Worm (Caenorhabditis elegans) whole organism, mixed stage, embryonic: ENCODE measurements around the gene srh-116.
"Not testable (repeated sequence)": the region's sequence is repeated elsewhere in the genome, so short reads cannot be mapped to it uniquely, and the experiment has no call there.

Source experiments
- M03D4.4 ChIP-seq: sonication (generic microtip); optimal IDR thresholded peaks from 2 replicates; lab custom pipeline; 2017; ENCODE audit warnings: mild to moderate bottlenecking, missing genetic modification characterization, missing compliant biosample characterization
- bed-3 ChIP-seq: fragments of 200-800 bp; sonication (Bioruptor generic); optimal IDR thresholded peaks from 3 replicates; lab custom pipeline; 2018; ENCODE audit warnings: mild to moderate bottlenecking, missing genetic modification characterization, moderate library complexity, missing compliant biosample characterization
- blmp-1 ChIP-seq: fragments of 150-350 bp; optimal IDR thresholded peaks from 2 replicates; lab custom pipeline; 2014; ENCODE audit warnings: missing biosample characterization, missing genetic modification characterization
- ceh-39 ChIP-seq: fragments of 150-350 bp; optimal IDR thresholded peaks from 2 replicates; lab custom pipeline; 2014; ENCODE audit warnings: missing biosample characterization, missing genetic modification characterization
- ceh-43 ChIP-seq: fragments of 200-800 bp; sonication (Bioruptor generic); optimal IDR thresholded peaks from 2 replicates; lab custom pipeline; 2018; ENCODE audit warnings: mild to moderate bottlenecking, missing genetic modification characterization, moderate library complexity, missing compliant biosample characterization
- ceh-83 ChIP-seq: fragments of 200-800 bp; sonication (Bioruptor generic); optimal IDR thresholded peaks from 2 replicates; lab custom pipeline; 2018; ENCODE audit warnings: mild to moderate bottlenecking, missing genetic modification characterization, missing compliant biosample characterization
- ces-1 ChIP-seq: fragments of 150-350 bp; optimal IDR thresholded peaks from 2 replicates; lab custom pipeline; 2014; ENCODE audit warnings: missing biosample characterization, missing genetic modification reagents, missing genetic modification characterization
- cnd-1 ChIP-seq: fragments of 200-800 bp; sonication (Bioruptor generic); optimal IDR thresholded peaks from 2 replicates; lab custom pipeline; 2018; ENCODE audit warnings: mild to moderate bottlenecking, missing genetic modification characterization, missing compliant biosample characterization
- drap-1 ChIP-seq: fragments of 200-800 bp; sonication (Bioruptor generic); optimal IDR thresholded peaks from 3 replicates; lab custom pipeline; 2018; ENCODE audit warnings: mild to moderate bottlenecking, missing genetic modification characterization, missing compliant biosample characterization
- elt-1 ChIP-seq: sonication (generic microtip); optimal IDR thresholded peaks from 2 replicates; lab custom pipeline; 2017; ENCODE audit warnings: missing genetic modification characterization, mild to moderate bottlenecking, missing compliant biosample characterization, antibody characterized with exemption, moderate library complexity, borderline replicate concordance; ENCODE audit not compliant: insufficient read depth
- elt-3 ChIP-seq: fragments of 150-350 bp; optimal IDR thresholded peaks from 2 replicates; lab custom pipeline; 2014; ENCODE audit warnings: missing biosample characterization, missing genetic modification characterization
- flh-1 ChIP-seq: fragments of 200-800 bp; sonication (Bioruptor generic); optimal IDR thresholded peaks from 2 replicates; lab custom pipeline; 2018; ENCODE audit warnings: mild to moderate bottlenecking, missing genetic modification characterization, moderate library complexity, missing compliant biosample characterization
- ham-2 ChIP-seq: fragments of 200-800 bp; sonication (Bioruptor generic); optimal IDR thresholded peaks from 2 replicates; lab custom pipeline; 2018; ENCODE audit warnings: mild to moderate bottlenecking, missing genetic modification characterization, missing compliant biosample characterization
- hlh-1 ChIP-seq: fragments of 150-350 bp; optimal IDR thresholded peaks from 2 replicates; lab custom pipeline; 2014; ENCODE audit warnings: missing biosample characterization, missing genetic modification reagents, missing genetic modification characterization
- lin-13 ChIP-seq: fragments of 150-350 bp; optimal IDR thresholded peaks from 2 replicates; lab custom pipeline; 2014; ENCODE audit warnings: missing biosample characterization, missing genetic modification characterization
- mab-5 ChIP-seq: fragments of 150-350 bp; optimal IDR thresholded peaks from 2 replicates; lab custom pipeline; 2014; ENCODE audit warnings: missing biosample characterization, missing genetic modification characterization
- mep-1 ChIP-seq: fragments of 150-350 bp; optimal IDR thresholded peaks from 2 replicates; lab custom pipeline; 2017; ENCODE audit warnings: missing biosample characterization, missing genetic modification reagents, missing genetic modification characterization, inconsistent platforms
- mls-2 ChIP-seq: sonication (generic microtip); optimal IDR thresholded peaks from 2 replicates; lab custom pipeline; 2016; ENCODE audit warnings: mild to moderate bottlenecking, missing genetic modification characterization, moderate library complexity, missing compliant biosample characterization
- nhr-12 ChIP-seq: fragments of 150-350 bp; optimal IDR thresholded peaks from 2 replicates; lab custom pipeline; 2014; ENCODE audit warnings: missing biosample characterization, missing genetic modification characterization
- nhr-2 ChIP-seq: fragments of 150-350 bp; optimal IDR thresholded peaks from 2 replicates; lab custom pipeline; 2014; ENCODE audit warnings: missing biosample characterization, missing genetic modification characterization
- nhr-237 ChIP-seq: fragments of 150-350 bp; optimal IDR thresholded peaks from 2 replicates; lab custom pipeline; 2014; ENCODE audit warnings: missing biosample characterization, missing genetic modification characterization
- nhr-28 ChIP-seq: fragments of 150-350 bp; optimal IDR thresholded peaks from 2 replicates; lab custom pipeline; 2014; ENCODE audit warnings: missing biosample characterization, missing genetic modification characterization
- nhr-76 ChIP-seq: sonication (generic microtip); optimal IDR thresholded peaks from 2 replicates; lab custom pipeline; 2017; ENCODE audit warnings: missing biosample characterization, missing genetic modification characterization
- pha-4 ChIP-seq: fragments of 150-350 bp; optimal IDR thresholded peaks from 2 replicates; lab custom pipeline; 2018; ENCODE audit warnings: missing biosample characterization, missing genetic modification reagents, missing genetic modification characterization
- sem-2 ChIP-seq: fragments of 200-800 bp; sonication (Bioruptor generic); optimal IDR thresholded peaks from 2 replicates; lab custom pipeline; 2018; ENCODE audit warnings: mild to moderate bottlenecking, missing genetic modification characterization, missing compliant biosample characterization
- snpc-4 ChIP-seq: fragments of 150-350 bp; optimal IDR thresholded peaks from 2 replicates; lab custom pipeline; 2014; ENCODE audit warnings: missing biosample characterization, missing genetic modification characterization
- sptf-1 ChIP-seq: sonication (generic microtip); optimal IDR thresholded peaks from 2 replicates; lab custom pipeline; 2017; ENCODE audit warnings: mild to moderate bottlenecking, missing genetic modification characterization, moderate library complexity, missing compliant biosample characterization
- unc-120 ChIP-seq: sonication (generic microtip); optimal IDR thresholded peaks from 2 replicates; lab custom pipeline; 2017; ENCODE audit warnings: missing genetic modification characterization, missing compliant biosample characterization; ENCODE audit not compliant: poor library complexity, severe bottlenecking
- unc-39 ChIP-seq: fragments of 150-350 bp; optimal IDR thresholded peaks from 2 replicates; lab custom pipeline; 2014; ENCODE audit warnings: missing biosample characterization, missing genetic modification characterization
- unc-62 ChIP-seq: fragments of 150-350 bp; optimal IDR thresholded peaks from 2 replicates; lab custom pipeline; 2014; ENCODE audit warnings: missing biosample characterization, missing genetic modification reagents, missing genetic modification characterization
- zip-8 ChIP-seq: fragments of 150-350 bp; optimal IDR thresholded peaks from 2 replicates; lab custom pipeline; 2014; ENCODE audit warnings: missing biosample characterization, missing genetic modification characterization
- ztf-11 ChIP-seq: fragments of 150-350 bp; optimal IDR thresholded peaks from 2 replicates; lab custom pipeline; 2014; ENCODE audit warnings: missing biosample characterization, missing genetic modification characterization

srh-116 gene

DNA sequence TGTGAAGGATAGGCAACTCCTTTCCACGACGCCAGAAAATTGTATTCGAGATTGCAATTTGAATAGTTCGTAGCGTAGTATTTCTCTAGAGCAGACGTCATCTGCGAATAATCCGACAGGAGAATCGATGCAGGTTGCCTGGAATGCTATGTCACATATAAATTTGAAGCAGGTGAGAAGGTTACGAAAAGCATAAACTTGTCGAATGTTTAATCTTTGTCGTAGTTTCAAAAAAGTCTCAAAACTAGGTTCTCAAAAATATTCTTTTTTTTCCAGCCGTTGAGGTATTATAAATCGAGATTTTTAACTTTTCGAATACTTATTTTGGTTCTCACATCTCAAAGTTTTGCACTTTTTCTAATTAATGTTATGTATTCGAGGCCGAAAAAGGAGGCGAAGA is at the start of gene srh-116:
srh-116 (minus strand) TSS at position 101 of the 400 bp plus-strand sequence.
- TF ChIP-seq sem-2; ham-2 (GFP tag; lab: Kevin White, UChicago); lin-13: not testable (repeated sequence)

DNA sequence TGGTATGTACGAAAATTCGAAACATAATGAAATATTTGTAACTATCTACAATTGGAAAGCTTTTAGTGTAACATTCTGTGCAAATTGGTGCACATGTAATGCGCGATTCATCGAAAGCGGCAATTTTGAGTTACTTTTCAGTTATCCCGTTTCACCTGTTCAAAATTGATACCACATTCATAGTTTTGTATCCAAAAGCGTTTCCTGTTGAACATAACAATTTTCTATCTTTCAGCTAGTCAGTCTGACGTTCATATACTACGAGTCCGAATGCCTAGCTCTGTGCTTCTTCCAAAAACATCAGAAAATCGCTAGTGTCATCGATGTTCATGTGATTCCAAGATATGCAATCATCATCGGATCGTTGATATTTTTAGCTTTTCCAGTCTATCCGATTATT is 48.5 kb upstream of the srh-116 start:
- TF ChIP-seq sem-2: no peak
- no peak for TF ChIP-seq unc-120 (tag; lab: Kevin White, UChicago)
- TF ChIP-seq lin-13: no peak
- TF ChIP-seq nhr-28 (tag; lab: Kevin White, UChicago): no peak
- TF ChIP-seq elt-3 (tag; lab: Kevin White, UChicago): no peak
- no peak for TF ChIP-seq drap-1 (GFP tag; lab: Kevin White, UChicago)
- TF ChIP-seq mls-2 (tag; lab: Kevin White, UChicago): no peak
- TF ChIP-seq nhr-2 (tag; lab: Kevin White, UChicago): no peak
- TF ChIP-seq M03D4.4 (tag; lab: Kevin White, UChicago): no peak
- TF ChIP-seq ceh-43 (GFP tag; lab: Kevin White, UChicago): no peak
- no peak for TF ChIP-seq mab-5 (tag; lab: Kevin White, UChicago)
- TF ChIP-seq blmp-1 (tag; lab: Kevin White, UChicago): no peak
- TF ChIP-seq nhr-76 (tag; lab: Kevin White, UChicago): no peak
- TF ChIP-seq ham-2 (GFP tag; lab: Kevin White, UChicago): no peak
- no peak for TF ChIP-seq zip-8 (tag; lab: Kevin White, UChicago)
- TF ChIP-seq cnd-1 (tag; lab: Kevin White, UChicago): no peak
- TF ChIP-seq nhr-12: no peak

DNA sequence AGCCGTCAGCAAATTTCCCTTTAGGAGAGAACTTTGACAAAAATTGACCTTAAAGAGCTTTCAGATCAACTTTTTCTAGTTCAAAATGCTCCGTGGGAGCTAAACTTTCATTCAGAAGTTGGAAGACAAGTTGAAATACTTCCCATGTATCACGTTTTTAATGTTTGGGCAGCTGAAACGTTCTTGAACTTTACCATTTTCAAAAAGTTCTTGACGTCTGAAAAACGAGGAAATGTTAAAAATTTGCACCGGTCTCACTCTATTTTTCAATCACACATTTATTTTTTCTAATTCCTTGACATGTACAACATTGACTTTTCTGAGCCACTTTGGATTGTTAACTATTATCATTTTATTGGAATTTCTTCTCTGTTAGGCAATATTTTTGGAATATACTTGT is 47.8 kb upstream of the srh-116 start, which contains the start of gene sri-70:
sri-70 (plus strand) TSS at position 301 of the 400 bp plus-strand sequence.
- TF ChIP-seq flh-1 (GFP tag; lab: Kevin White, UChicago) (no peak), zip-8 (tag; lab: Kevin White, UChicago) (no peak), ham-2 (GFP tag; lab: Kevin White, UChicago) (no peak), nhr-2 (tag; lab: Kevin White, UChicago) (no peak), M03D4.4 (tag; lab: Kevin White, UChicago) (no peak), elt-1 (no peak), pha-4 (tag; lab: Kevin White, UChicago) (no peak), unc-62 (GFP tag; lab: Kevin White, UChicago) (no peak), elt-3 (tag; lab: Kevin White, UChicago) (no peak), ces-1 (no peak), sem-2 (no peak), lin-13 (no peak), sptf-1 (no peak), unc-120 (tag; lab: Kevin White, UChicago) (no peak), nhr-28 (tag; lab: Kevin White, UChicago) (no peak), mab-5 (tag; lab: Kevin White, UChicago) (no peak), cnd-1 (tag; lab: Kevin White, UChicago) (no peak), unc-39 (tag; lab: Kevin White, UChicago) (no peak), blmp-1 (tag; lab: Kevin White, UChicago) (no peak), ceh-83 (no peak)

DNA sequence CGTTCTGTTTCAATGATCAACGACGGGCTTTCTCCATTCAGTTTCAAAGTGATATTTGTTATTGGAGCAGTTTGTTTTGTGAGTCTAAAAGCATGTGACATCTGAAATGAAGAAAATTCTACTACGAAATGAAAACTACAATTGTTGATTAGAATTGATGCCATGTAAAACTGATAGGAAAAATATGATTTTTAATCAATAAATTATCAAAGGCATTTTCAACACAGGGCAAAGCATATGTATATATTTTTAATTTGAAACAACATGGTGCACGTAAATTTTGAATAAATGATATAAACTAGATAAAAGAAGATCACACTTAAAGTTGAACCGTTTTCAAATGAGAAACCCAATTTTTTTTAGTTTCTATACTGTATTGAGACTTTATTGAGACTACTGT is 46.4 kb upstream of the srh-116 start, which contains the start of gene K10G4.5:
K10G4.5 (minus strand) TSS at position 101 of the 400 bp plus-strand sequence.
- TF ChIP-seq ces-1: no peak
- TF ChIP-seq lin-13: no peak
- TF ChIP-seq hlh-1 (tag; lab: Kevin White, UChicago): no peak
- TF ChIP-seq snpc-4 (tag; lab: Kevin White, UChicago): no peak
- TF ChIP-seq zip-8 (tag; lab: Kevin White, UChicago): no peak
- no peak for TF ChIP-seq sem-2
- TF ChIP-seq ceh-39: no peak

DNA sequence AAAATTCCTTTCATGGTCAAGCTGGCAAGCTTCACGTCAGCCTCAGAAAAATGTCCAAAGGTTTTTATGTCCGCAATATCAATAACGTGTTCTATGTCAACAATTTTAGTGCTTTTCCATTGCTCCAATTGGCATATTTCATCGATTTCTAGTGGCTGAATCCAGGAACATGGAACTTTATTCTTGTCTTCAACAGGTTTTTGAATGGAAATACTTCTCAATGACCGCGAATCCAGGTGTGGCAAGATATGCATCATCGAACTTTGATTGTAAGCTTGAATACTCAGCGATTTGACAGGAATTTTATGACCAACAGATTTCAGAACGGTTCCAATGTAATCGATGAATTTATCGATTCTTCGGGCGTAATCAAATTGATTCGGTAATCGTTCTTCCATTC is 43.7 kb upstream of the srh-116 start:
- TF ChIP-seq nhr-237 (tag; lab: Kevin White, UChicago) (no peak), ztf-11 (tag; lab: Kevin White, UChicago) (no peak), sem-2 (no peak)

DNA sequence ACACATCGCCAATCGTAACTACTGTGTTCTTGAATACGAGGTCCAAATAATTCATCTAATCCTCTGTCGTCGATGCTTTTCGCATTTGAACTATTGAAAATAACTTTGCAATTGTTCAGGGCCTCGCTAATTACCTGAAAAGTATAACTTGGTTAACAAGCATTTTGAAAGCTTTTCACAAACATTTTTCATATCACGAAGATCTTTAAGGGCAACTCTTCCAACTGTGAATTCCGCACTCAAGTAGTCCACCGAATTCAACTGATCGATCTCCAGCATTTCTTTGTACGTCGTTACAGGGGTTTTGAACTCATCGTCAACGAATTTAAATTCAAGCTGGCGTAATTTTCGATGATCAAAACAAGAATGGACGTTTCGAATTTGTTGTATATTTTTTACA is 41.5 kb upstream of the srh-116 start:
- TF ChIP-seq nhr-28 (tag; lab: Kevin White, UChicago): no peak
- TF ChIP-seq ztf-11 (tag; lab: Kevin White, UChicago): no peak
- TF ChIP-seq nhr-76 (tag; lab: Kevin White, UChicago): no peak
- TF ChIP-seq lin-13: no peak
- TF ChIP-seq unc-39 (tag; lab: Kevin White, UChicago): no peak
- no peak for TF ChIP-seq bed-3 (GFP tag; lab: Kevin White, UChicago)
- no peak for TF ChIP-seq snpc-4 (tag; lab: Kevin White, UChicago)
- TF ChIP-seq elt-1: no peak
- no peak for TF ChIP-seq blmp-1 (tag; lab: Kevin White, UChicago)
- no peak for TF ChIP-seq mab-5 (tag; lab: Kevin White, UChicago)
- TF ChIP-seq pha-4 (tag; lab: Kevin White, UChicago): no peak
- no peak for TF ChIP-seq flh-1 (GFP tag; lab: Kevin White, UChicago)
- TF ChIP-seq mep-1 (tag; lab: Kevin White, UChicago): no peak
- no peak for TF ChIP-seq ham-2 (GFP tag; lab: Kevin White, UChicago)
- TF ChIP-seq ceh-83: no peak
